Fruit fly (Drosophila melanogaster) whole organism, embryonic: ENCODE measurements around the gene SerRS.
A peak's percentile ranks its signal among the peaks of the same experiment; 100 is the strongest.

ENCODE experiments used
- BEAF-32 ChIP-seq: fragments of 200-800 bp; sonication (Bioruptor generic); optimal IDR thresholded peaks from 3 replicates; lab custom pipeline; 2017; ENCODE audit warnings: missing biosample characterization, missing genetic modification characterization, mild to moderate bottlenecking, moderate library complexity, missing genetic modification reagents
- Bgb ChIP-seq: fragments of 200-800 bp; sonication (Bioruptor generic); IDR thresholded peaks from 2 replicates; pipeline ENCODE4 v1.3.6; 2022; ENCODE audit warnings: missing biosample characterization, missing genetic modification characterization; ENCODE audit not compliant: partially characterized antibody
- Blimp-1 ChIP-seq: fragments of 200-800 bp; sonication (Bioruptor generic); optimal IDR thresholded peaks from 3 replicates; lab custom pipeline; 2018; ENCODE audit warnings: missing biosample characterization, missing genetic modification characterization, mild to moderate bottlenecking, moderate library complexity, missing genetic modification reagents
- Bteb2 ChIP-seq: fragments of 200-800 bp; sonication (Bioruptor generic); optimal IDR thresholded peaks from 2 replicates; lab custom pipeline; 2016; ENCODE audit warnings: missing biosample characterization, missing genetic modification characterization
- CG10267 ChIP-seq: fragments of 200-800 bp; sonication (Bioruptor generic); optimal IDR thresholded peaks from 2 replicates; lab custom pipeline; 2018; ENCODE audit warnings: missing biosample characterization, mild to moderate bottlenecking, missing genetic modification characterization, moderate library complexity
- CG14710 ChIP-seq: fragments of 200-800 bp; sonication (Bioruptor generic); optimal IDR thresholded peaks from 3 replicates; lab custom pipeline; 2019; ENCODE audit warnings: missing biosample characterization, mild to moderate bottlenecking, missing genetic modification characterization, moderate library complexity
- CG14860 ChIP-seq: fragments of 200-800 bp; sonication (Bioruptor generic); IDR thresholded peaks from 3 replicates; pipeline ENCODE4 v1.3.6; 2022; ENCODE audit warnings: missing biosample characterization, missing genetic modification characterization; ENCODE audit not compliant: partially characterized antibody
- CG1603 ChIP-seq: fragments of 200-800 bp; sonication (Bioruptor generic); optimal IDR thresholded peaks from 2 replicates; lab custom pipeline; 2019; ENCODE audit warnings: missing biosample characterization, mild to moderate bottlenecking, missing genetic modification characterization, moderate library complexity
- CG1647 ChIP-seq: fragments of 200-800 bp; sonication (Bioruptor generic); optimal IDR thresholded peaks from 3 replicates; lab custom pipeline; 2016; ENCODE audit warnings: missing biosample characterization, missing genetic modification characterization
- CG17186 ChIP-seq: fragments of 200-800 bp; sonication (Bioruptor generic); optimal IDR thresholded peaks from 3 replicates; lab custom pipeline; 2017; ENCODE audit warnings: missing biosample characterization, missing genetic modification reagents, missing genetic modification characterization
- CG18262 ChIP-seq: fragments of 200-800 bp; optimal IDR thresholded peaks from 3 replicates; lab custom pipeline; 2019; ENCODE audit warnings: missing biosample characterization, mild to moderate bottlenecking, missing genetic modification characterization, moderate library complexity
- CG2129 ChIP-seq: fragments of 200-800 bp; sonication (Bioruptor generic); IDR thresholded peaks from 2 replicates; pipeline ENCODE4 v1.3.6; 2022; ENCODE audit warnings: missing biosample characterization, missing genetic modification characterization; ENCODE audit not compliant: partially characterized antibody
- CG30020 ChIP-seq: fragments of 200-800 bp; optimal IDR thresholded peaks from 2 replicates; lab custom pipeline; 2019; ENCODE audit warnings: missing biosample characterization, mild to moderate bottlenecking, missing genetic modification characterization, moderate library complexity
- CG34224 ChIP-seq: fragments of 200-800 bp; sonication (Bioruptor generic); IDR thresholded peaks from 3 replicates; pipeline ENCODE4 v1.3.6; 2022; ENCODE audit warnings: missing biosample characterization, missing genetic modification characterization; ENCODE audit not compliant: partially characterized antibody
- CG6791 ChIP-seq: fragments of 200-800 bp; sonication (Bioruptor generic); IDR thresholded peaks from 3 replicates; pipeline ENCODE4 v1.3.6; 2022; ENCODE audit warnings: missing biosample characterization, missing genetic modification characterization; ENCODE audit not compliant: partially characterized antibody
- CG8924 ChIP-seq: fragments of 200-800 bp; optimal IDR thresholded peaks from 3 replicates; lab custom pipeline; 2019; ENCODE audit warnings: missing biosample characterization, mild to moderate bottlenecking, missing genetic modification characterization, moderate library complexity
- CG9797 ChIP-seq: fragments of 200-800 bp; sonication (Bioruptor generic); optimal IDR thresholded peaks from 3 replicates; lab custom pipeline; 2018; ENCODE audit warnings: missing biosample characterization, mild to moderate bottlenecking, missing genetic modification characterization
- Doc3 ChIP-seq: fragments of 200-800 bp; sonication (Bioruptor generic); IDR thresholded peaks from 3 replicates; pipeline ENCODE4 v1.3.6; 2022; ENCODE audit warnings: missing biosample characterization, missing genetic modification characterization; ENCODE audit not compliant: partially characterized antibody
- Dp ChIP-seq: fragments of 200-800 bp; sonication (Bioruptor generic); optimal IDR thresholded peaks from 2 replicates; lab custom pipeline; 2018; ENCODE audit warnings: missing biosample characterization, mild to moderate bottlenecking, missing genetic modification characterization, moderate library complexity
- Dref ChIP-seq: fragments of 200-800 bp; sonication (Bioruptor generic); IDR thresholded peaks from 2 replicates; pipeline ENCODE4 v1.3.6; 2022; ENCODE audit warnings: missing biosample characterization, missing genetic modification characterization
- E2f2 ChIP-seq: fragments of 200-800 bp; sonication (Bioruptor generic); IDR thresholded peaks from 2 replicates; pipeline ENCODE4 v1.3.6; 2022; ENCODE audit warnings: missing biosample characterization, missing genetic modification characterization
- Elba2 ChIP-seq: fragments of 200-800 bp; sonication (Bioruptor generic); optimal IDR thresholded peaks from 3 replicates; lab custom pipeline; 2016; ENCODE audit warnings: missing biosample characterization, missing genetic modification characterization
- Ets97D ChIP-seq: fragments of 200-800 bp; sonication (Bioruptor generic); optimal IDR thresholded peaks from 3 replicates; lab custom pipeline; 2016; ENCODE audit warnings: missing biosample characterization, missing genetic modification characterization
- Gsc ChIP-seq: fragments of 200-800 bp; sonication (Bioruptor generic); IDR thresholded peaks from 2 replicates; pipeline ENCODE4 v1.3.6; 2022; ENCODE audit warnings: missing biosample characterization, missing genetic modification characterization
- H15 ChIP-seq: fragments of 200-800 bp; sonication (Bioruptor generic); IDR thresholded peaks from 3 replicates; pipeline ENCODE4 v1.3.6; 2022; ENCODE audit warnings: missing biosample characterization, missing genetic modification characterization
- Lhr ChIP-seq: fragments of 200-800 bp; sonication (Bioruptor generic); optimal IDR thresholded peaks from 3 replicates; lab custom pipeline; 2017; ENCODE audit warnings: mild to moderate bottlenecking, missing biosample characterization, missing genetic modification reagents, missing genetic modification characterization
- MBD-R2 ChIP-seq: fragments of 200-800 bp; sonication (Bioruptor generic); IDR thresholded peaks from 2 replicates; pipeline ENCODE4 v1.3.6; 2022; ENCODE audit warnings: missing biosample characterization, missing genetic modification characterization
- MESR4 ChIP-seq: fragments of 200-800 bp; sonication (Bioruptor generic); optimal IDR thresholded peaks from 2 replicates; lab custom pipeline; 2018; ENCODE audit warnings: missing biosample characterization, mild to moderate bottlenecking, missing genetic modification characterization, moderate library complexity
- Mes4 ChIP-seq: fragments of 200-800 bp; sonication (Bioruptor generic); optimal IDR thresholded peaks from 2 replicates; lab custom pipeline; 2016; ENCODE audit warnings: missing biosample characterization, missing genetic modification characterization
- Opbp ChIP-seq: fragments of 200-800 bp; sonication (Bioruptor generic); IDR thresholded peaks from 3 replicates; pipeline ENCODE4 v1.3.6; 2022; ENCODE audit warnings: missing biosample characterization, missing genetic modification characterization; ENCODE audit not compliant: partially characterized antibody
- Scr ChIP-seq: fragments of 200-800 bp; sonication (Bioruptor generic); IDR thresholded peaks from 2 replicates; pipeline ENCODE4 v1.3.6; 2022; ENCODE audit warnings: missing biosample characterization, missing genetic modification characterization; ENCODE audit not compliant: partially characterized antibody
- Sry-δ ChIP-seq: fragments of 200-800 bp; sonication (Bioruptor generic); optimal IDR thresholded peaks from 2 replicates; lab custom pipeline; 2016; ENCODE audit warnings: missing biosample characterization, missing genetic modification characterization
- ab ChIP-seq: fragments of 200-800 bp; sonication (Bioruptor generic); optimal IDR thresholded peaks from 2 replicates; lab custom pipeline; 2016; ENCODE audit warnings: missing biosample characterization, missing genetic modification characterization
- amos ChIP-seq: fragments of 200-800 bp; sonication (Bioruptor generic); IDR thresholded peaks from 2 replicates; pipeline ENCODE4 v1.3.6; 2022; ENCODE audit warnings: missing biosample characterization, missing genetic modification characterization; ENCODE audit not compliant: partially characterized antibody
- ato ChIP-seq: fragments of 200-800 bp; sonication (Bioruptor generic); IDR thresholded peaks from 2 replicates; pipeline ENCODE4 v1.3.6; 2022; ENCODE audit warnings: missing biosample characterization, missing genetic modification characterization; ENCODE audit not compliant: partially characterized antibody
- bbx ChIP-seq: fragments of 200-800 bp; sonication (Bioruptor generic); IDR thresholded peaks from 2 replicates; pipeline ENCODE4 v1.3.6; 2022; ENCODE audit warnings: missing biosample characterization, missing genetic modification characterization; ENCODE audit not compliant: partially characterized antibody
- crp ChIP-seq, 2 experiments: fragments of 200-800 bp; sonication (Bioruptor generic); optimal IDR thresholded peaks; 2 replicates in 1 of 2; 3 replicates in 1 of 2; lab custom pipeline; 2017; ENCODE audit warnings: missing biosample characterization in 2 of 2, missing genetic modification characterization in 2 of 2, mild to moderate bottlenecking in 1 of 2, moderate library complexity in 1 of 2
- dpn ChIP-seq, 2 experiments: fragments of 200-800 bp; sonication (Bioruptor generic); optimal IDR thresholded peaks; 3 replicates each; lab custom pipeline; 2016; ENCODE audit warnings: missing biosample characterization in 2 of 2, missing genetic modification characterization in 2 of 2
- fd64A ChIP-seq: fragments of 200-800 bp; sonication (Bioruptor generic); optimal IDR thresholded peaks from 3 replicates; lab custom pipeline; 2018; ENCODE audit warnings: missing biosample characterization, mild to moderate bottlenecking, missing genetic modification characterization
- gfzf ChIP-seq: fragments of 200-800 bp; sonication (Bioruptor generic); optimal IDR thresholded peaks from 2 replicates; lab custom pipeline; 2016; ENCODE audit warnings: missing biosample characterization, mild to moderate bottlenecking, missing genetic modification characterization, moderate library complexity
- hbn ChIP-seq: fragments of 200-800 bp; sonication (Bioruptor generic); IDR thresholded peaks from 2 replicates; pipeline ENCODE4 v1.3.6; 2022; ENCODE audit warnings: missing biosample characterization, missing genetic modification characterization; ENCODE audit not compliant: partially characterized antibody
- lilli ChIP-seq: fragments of 200-800 bp; sonication (Bioruptor generic); optimal IDR thresholded peaks from 3 replicates; lab custom pipeline; 2016; ENCODE audit warnings: missing biosample characterization, missing genetic modification characterization
- pzg ChIP-seq: fragments of 200-800 bp; sonication (Bioruptor generic); optimal IDR thresholded peaks from 3 replicates; lab custom pipeline; 2018; ENCODE audit warnings: missing biosample characterization, mild to moderate bottlenecking, missing genetic modification characterization, moderate library complexity
- row ChIP-seq: fragments of 200-800 bp; sonication (Bioruptor generic); IDR thresholded peaks from 3 replicates; pipeline ENCODE4 v1.3.6; 2022; ENCODE audit warnings: missing biosample characterization, missing genetic modification characterization
- stwl ChIP-seq: fragments of 200-800 bp; sonication (Bioruptor generic); optimal IDR thresholded peaks from 3 replicates; lab custom pipeline; 2018; ENCODE audit warnings: missing biosample characterization, mild to moderate bottlenecking, missing genetic modification characterization, moderate library complexity
- trem ChIP-seq: fragments of 200-800 bp; optimal IDR thresholded peaks from 3 replicates; lab custom pipeline; 2019; ENCODE audit warnings: missing biosample characterization, mild to moderate bottlenecking, missing genetic modification characterization, moderate library complexity
- ttk ChIP-seq: fragments of 200-800 bp; sonication (Bioruptor generic); IDR thresholded peaks from 2 replicates; pipeline ENCODE4 v2.1.2; 2022; ENCODE audit warnings: missing biosample characterization, missing genetic modification characterization
- unc-4 ChIP-seq: fragments of 200-800 bp; sonication (Bioruptor generic); IDR thresholded peaks from 2 replicates; pipeline ENCODE4 v1.3.6; 2022; ENCODE audit warnings: missing biosample characterization, missing genetic modification characterization; ENCODE audit not compliant: partially characterized antibody

The SerRS gene

dm6 chr2L:2992664-2993174 lies 44.5 kb downstream of the SerRS start, which contains the start of the genes okr and CG3558 (continued):
- no peak for TF ChIP-seq Mes4 (GFP tag; lab: Kevin White, UChicago)
- TF ChIP-seq trem (tag; lab: Kevin White, UChicago): peak; percentile 91
- TF ChIP-seq ab (GFP tag; lab: Kevin White, UChicago): no peak
- peak; percentile 48 for TF ChIP-seq Ets97D (GFP tag; lab: Kevin White, UChicago)
- peak; percentile 19 for TF ChIP-seq CG1647 (GFP tag; lab: Kevin White, UChicago)
- TF ChIP-seq CG34224 (GFP tag; lab: Robert Waterston, UW): peak; percentile 94
- TF ChIP-seq CG14710 (tag; lab: Kevin White, UChicago): peak; percentile 59
- peak; percentile 73 for TF ChIP-seq CG6791 (GFP tag; lab: Robert Waterston, UW)
- peak; percentile 73 for TF ChIP-seq Blimp-1 (GFP tag; lab: Kevin White, UChicago)
- peak; percentile 80 for TF ChIP-seq MBD-R2
- TF ChIP-seq bbx (GFP tag; lab: Robert Waterston, UW): peak; percentile 78
- TF ChIP-seq CG30020 (tag; lab: Kevin White, UChicago): peak; percentile 76
- TF ChIP-seq hbn (GFP tag; lab: Robert Waterston, UW): peak; percentile 80
- peak; percentile 1 for TF ChIP-seq CG18262 (tag; lab: Kevin White, UChicago)
- peak; percentile 70 to 95 for TF ChIP-seq crp (GFP tag; optimal IDR thresholded peaks at IDR 0.05; lab: Kevin White, UChicago)
- peak; percentile 21 for TF ChIP-seq lilli (GFP tag; lab: Kevin White, UChicago)
- TF ChIP-seq MESR4: peak; percentile 72
- peak; percentile 77 for TF ChIP-seq CG2129 (GFP tag; lab: Robert Waterston, UW)
- TF ChIP-seq row (GFP tag; lab: Robert Waterston, UW): peak; percentile 47; the same call in 2 of the 3 replicates
- peak; percentile 74 for TF ChIP-seq Bgb
- TF ChIP-seq CG14860 (GFP tag; lab: Robert Waterston, UW): peak; percentile 81
- peak; percentile 83 for TF ChIP-seq CG9797 (GFP tag; lab: Kevin White, UChicago)
- TF ChIP-seq pzg (GFP tag; lab: Kevin White, UChicago): peak; percentile 71
- peak; percentile 86 for TF ChIP-seq Doc3 (GFP tag; lab: Robert Waterston, UW)
- TF ChIP-seq amos (GFP tag; lab: Robert Waterston, UW): peak; percentile 83
- TF ChIP-seq E2f2 (GFP tag; lab: Robert Waterston, UW): peak; percentile 88
- TF ChIP-seq stwl (tag; lab: Kevin White, UChicago): peak; percentile 74
- peak; percentile 32 for TF ChIP-seq Bteb2
- TF ChIP-seq Elba2 (GFP tag; lab: Kevin White, UChicago): peak; percentile 47
- TF ChIP-seq CG1603 (tag; lab: Kevin White, UChicago): peak; percentile 82
- no peak for TF ChIP-seq Gsc (GFP tag; lab: Robert Waterston, UW)
- peak; percentile 23 for TF ChIP-seq Lhr (GFP tag; lab: Kevin White, UChicago)
- peak; percentile 59 for TF ChIP-seq CG17186 (GFP tag; lab: Kevin White, UChicago)
- TF ChIP-seq unc-4: peak; percentile 91
- TF ChIP-seq dpn (GFP tag; optimal IDR thresholded peaks at IDR 0.05; lab: Kevin White, UChicago): no peak
- peak; percentile 69; the same call in 2 of the 3 replicates for TF ChIP-seq Opbp
- peak; percentile 87 for TF ChIP-seq BEAF-32 (GFP tag; lab: Kevin White, UChicago)
- TF ChIP-seq CG10267: peak; percentile 54
- TF ChIP-seq ato (GFP tag; lab: Robert Waterston, UW): peak; percentile 25; the same call in 1 of the 2 replicates
- TF ChIP-seq ttk (GFP tag; lab: Robert Waterston, UW): no peak
- TF ChIP-seq CG8924: peak; percentile 24
- TF ChIP-seq fd64A (GFP tag; lab: Kevin White, UChicago): peak; percentile 29
- TF ChIP-seq Sry-δ: peak; percentile 89
- TF ChIP-seq Dp (GFP tag; lab: Kevin White, UChicago): peak; percentile 86
- peak; percentile 72 for TF ChIP-seq Dref (GFP tag; lab: Robert Waterston, UW)
- no peak for TF ChIP-seq H15 (GFP tag; lab: Robert Waterston, UW)
- peak; percentile 57 for TF ChIP-seq gfzf (GFP tag; lab: Kevin White, UChicago)
- TF ChIP-seq Scr (GFP tag; lab: Robert Waterston, UW): peak; percentile 87
